Fruit fly (Drosophila melanogaster): ENCODE data around the gene CG13297.

DNA sequence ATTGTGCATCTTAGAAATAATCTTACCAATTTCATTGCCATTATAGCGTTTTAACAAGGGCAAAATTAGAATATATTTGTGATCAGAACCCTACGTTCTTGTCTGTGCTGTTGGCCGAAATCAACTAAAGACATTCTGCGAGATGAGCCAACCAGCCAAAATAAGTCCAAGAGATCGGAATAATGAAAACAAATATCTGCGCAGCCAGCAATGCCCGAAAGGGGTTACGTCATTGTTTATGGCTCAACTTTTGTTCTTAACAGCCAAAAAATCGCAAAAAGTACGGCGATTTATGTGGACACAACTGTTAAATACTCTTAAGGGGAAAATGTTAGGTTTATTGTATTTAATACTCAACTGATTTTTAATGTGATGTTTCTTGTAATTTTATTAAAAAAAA, 1.4 kb upstream of the CG13297 start, which contains the start of gene Cpr65Ay:
- TF ChIP-seq insv (optimal IDR thresholded peaks at IDR 0.05) = no peak
- no peak for TF ChIP-seq h (optimal IDR thresholded peaks at IDR 0.05)
- no peak for TF ChIP-seq psq (optimal IDR thresholded peaks at IDR 0.05)
- TF ChIP-seq Sin3A (optimal IDR thresholded peaks at IDR 0.05) = no peak
- TF ChIP-seq Myc (optimal IDR thresholded peaks at IDR 0.05) = no peak
- TF ChIP-seq ttk (optimal IDR thresholded peaks at IDR 0.05) = no peak
